Fruit fly (Drosophila melanogaster) ovary, adult (tissue): ENCODE data around the gene CG8349.

ENCODE experiments used
- CG17801 ChIP-seq: fragments of 200-800 bp; optimal IDR thresholded peaks from 2 replicates; lab custom pipeline; 2019; ENCODE audit warnings: missing biosample characterization, mild to moderate bottlenecking, missing genetic modification characterization, moderate library complexity; ENCODE audit not compliant: partially characterized antibody

CG8349 gene

dm6 chr2L:8211070-8211469 lies 4.6 kb upstream of the CG8349 start, which contains the start of gene Ssb-c31a:
TSS of gene Ssb-c31a (plus strand) at chr2L:8211347.
- TF ChIP-seq CG17801 (GFP tag; lab: Kevin White, UChicago), result peak; percentile 78

- peak; percentile 98 for TF ChIP-seq CG17801 (GFP tag; lab: Kevin White, UChicago)
These were observed 2.9 kb upstream of the CG8349 start, which contains the start of the genes CG8372 and CG8360 for dm6 chr2L:8212666-8213270. TSS of gene CG8372 (minus strand) at chr2L:8212902. TSS of gene CG8360 (plus strand) at chr2L:8212959.

dm6 chr2L:8213987-8214386 lies 1.7 kb upstream of the CG8349 start, which contains the start of gene CG8353:
TSS of gene CG8353 (plus strand) at chr2L:8214045.
- no peak for TF ChIP-seq CG17801 (GFP tag; lab: Kevin White, UChicago)

dm6 chr2L:8217917-8218316 lies 2.2 kb downstream of the CG8349 start, which contains the start of gene CG8292:
TSS of gene CG8292 (minus strand) at chr2L:8218017.
- TF ChIP-seq CG17801 (GFP tag; lab: Kevin White, UChicago), result no peak

- TF ChIP-seq CG17801 (GFP tag; lab: Kevin White, UChicago), result no peak
These were observed 4.7 kb downstream of the CG8349 start, which contains the start of gene Snx6 for dm6 chr2L:8220393-8220934. TSS of gene Snx6 (minus strand) at chr2L:8220741.

- TF ChIP-seq CG17801 (GFP tag; lab: Kevin White, UChicago), result no peak
These were observed 13.4 kb downstream of the CG8349 start for dm6 chr2L:8229134-8229533.

dm6 chr2L:8229628-8230027 lies 13.9 kb downstream of the CG8349 start:
- TF ChIP-seq CG17801 (GFP tag; lab: Kevin White, UChicago), result peak; percentile 28

dm6 chr2L:8230255-8230654 lies 14.5 kb downstream of the CG8349 start:
- TF ChIP-seq CG17801 (GFP tag; lab: Kevin White, UChicago), result no peak

- no peak for TF ChIP-seq CG17801 (GFP tag; lab: Kevin White, UChicago)
These were observed 16.7 kb downstream of the CG8349 start for dm6 chr2L:8232389-8232788.

dm6 chr2L:8233571-8233970 lies 17.9 kb downstream of the CG8349 start:
- TF ChIP-seq CG17801 (GFP tag; lab: Kevin White, UChicago), result no peak

dm6 chr2L:8239032-8239650 lies 23.4 kb downstream of the CG8349 start:
- no peak for TF ChIP-seq CG17801 (GFP tag; lab: Kevin White, UChicago)

dm6 chr2L:8239712-8240245 lies 24.1 kb downstream of the CG8349 start, which contains the start of gene Pvr:
TSS of gene Pvr (minus strand) at chr2L:8239878.
- TF ChIP-seq CG17801 (GFP tag; lab: Kevin White, UChicago), result peak; percentile 66

- TF ChIP-seq CG17801 (GFP tag; lab: Kevin White, UChicago), result no peak
These were observed 26.0 kb downstream of the CG8349 start, which contains the start of gene Spn28F for dm6 chr2L:8241700-8242099. TSS of gene Spn28F (minus strand) at chr2L:8241800.

- TF ChIP-seq CG17801 (GFP tag; lab: Kevin White, UChicago), result no peak
These were observed 26.5 kb downstream of the CG8349 start, which contains the start of gene CG14277 for dm6 chr2L:8242186-8242585. TSS of gene CG14277 (plus strand) at chr2L:8242486.

dm6 chr2L:8243903-8244302 lies 28.2 kb downstream of the CG8349 start, which contains the start of gene CG43057:
TSS of gene CG43057 (minus strand) at chr2L:8244003.
- TF ChIP-seq CG17801 (GFP tag; lab: Kevin White, UChicago), result no peak
